Fruit fly (Drosophila melanogaster) whole organism, embryonic: ENCODE measurements around the gene Tsp29Fb.
A peak's percentile ranks its signal among the peaks of the same experiment; 100 is the strongest.

Source experiments
- CG12391 ChIP-seq: fragments of 200-800 bp; sonication (Bioruptor generic); optimal IDR thresholded peaks from 3 replicates; lab custom pipeline; 2018; ENCODE audit warnings: missing biosample characterization, mild to moderate bottlenecking, missing genetic modification characterization, moderate library complexity
- CG12659 ChIP-seq: fragments of 200-800 bp; sonication (Bioruptor generic); optimal IDR thresholded peaks from 3 replicates; lab custom pipeline; 2017; ENCODE audit warnings: mild to moderate bottlenecking, missing biosample characterization, missing genetic modification reagents, missing genetic modification characterization
- CG13775 ChIP-seq: fragments of 200-800 bp; sonication (Bioruptor generic); optimal IDR thresholded peaks from 3 replicates; lab custom pipeline; 2017; ENCODE audit warnings: missing biosample characterization, mild to moderate bottlenecking, missing genetic modification characterization
- CG15601 ChIP-seq: fragments of 200-800 bp; sonication (Bioruptor generic); optimal IDR thresholded peaks from 3 replicates; lab custom pipeline; 2019; ENCODE audit warnings: missing biosample characterization, mild to moderate bottlenecking, missing genetic modification characterization, moderate library complexity
- CG17328 ChIP-seq: fragments of 200-800 bp; sonication (Bioruptor generic); IDR thresholded peaks from 2 replicates; pipeline ENCODE4 v1.3.6; 2022; ENCODE audit warnings: missing biosample characterization, missing genetic modification characterization
- CG17361 ChIP-seq: fragments of 200-800 bp; sonication (Bioruptor generic); IDR thresholded peaks from 3 replicates; pipeline ENCODE4 v1.3.6; 2022; ENCODE audit warnings: missing biosample characterization, missing genetic modification characterization
- CG18599 ChIP-seq: fragments of 200-800 bp; sonication (Bioruptor generic); optimal IDR thresholded peaks from 3 replicates; lab custom pipeline; 2017; ENCODE audit warnings: missing biosample characterization, missing genetic modification characterization, mild to moderate bottlenecking, moderate library complexity, missing genetic modification reagents
- CG2199 ChIP-seq: fragments of 200-800 bp; sonication (Bioruptor generic); IDR thresholded peaks from 3 replicates; pipeline ENCODE4 v1.3.6; 2022; ENCODE audit warnings: missing biosample characterization, missing genetic modification characterization
- CG7556 ChIP-seq: fragments of 200-800 bp; sonication (Bioruptor generic); optimal IDR thresholded peaks from 2 replicates; lab custom pipeline; 2017; ENCODE audit warnings: missing biosample characterization, mild to moderate bottlenecking, missing genetic modification characterization
- CG7963 ChIP-seq: fragments of 200-800 bp; sonication (Bioruptor generic); IDR thresholded peaks from 3 replicates; pipeline ENCODE4 v1.3.6; 2022; ENCODE audit warnings: missing biosample characterization, missing genetic modification characterization; ENCODE audit not compliant: partially characterized antibody
- CG8924 ChIP-seq: fragments of 200-800 bp; optimal IDR thresholded peaks from 3 replicates; lab custom pipeline; 2019; ENCODE audit warnings: missing biosample characterization, mild to moderate bottlenecking, missing genetic modification characterization, moderate library complexity
- CHES-1-like ChIP-seq: fragments of 200-800 bp; sonication (Bioruptor generic); optimal IDR thresholded peaks from 2 replicates; lab custom pipeline; 2016; ENCODE audit warnings: missing biosample characterization, missing genetic modification characterization
- CoRest ChIP-seq: fragments of 200-800 bp; sonication (Bioruptor generic); optimal IDR thresholded peaks from 3 replicates; lab custom pipeline; 2018; ENCODE audit warnings: missing biosample characterization, mild to moderate bottlenecking, missing genetic modification characterization, moderate library complexity
- Ets65A ChIP-seq: fragments of 200-800 bp; sonication (Bioruptor generic); peaks from one replicate; lab custom pipeline; 2016; ENCODE audit warnings: missing biosample characterization, missing genetic modification characterization
- HLH3B ChIP-seq: fragments of 200-800 bp; sonication (Bioruptor generic); IDR thresholded peaks from 2 replicates; pipeline ENCODE4 v1.3.6; 2022; ENCODE audit warnings: missing biosample characterization, missing genetic modification characterization
- HLH4C ChIP-seq: fragments of 200-800 bp; sonication (Bioruptor generic); IDR thresholded peaks from 3 replicates; pipeline ENCODE4 v1.3.6; 2022; ENCODE audit warnings: missing biosample characterization, missing genetic modification characterization; ENCODE audit not compliant: partially characterized antibody
- HLH54F ChIP-seq: fragments of 200-800 bp; sonication (Bioruptor generic); optimal IDR thresholded peaks from 3 replicates; lab custom pipeline; 2016; ENCODE audit warnings: missing biosample characterization, missing genetic modification characterization
- Hr78 ChIP-seq, 2 experiments: fragments of 200-800 bp in 1 of 2; fragments of >200 bp in 1 of 2; sonication (Bioruptor generic) in 1 of 2; optimal IDR thresholded peaks; 2 replicates each; lab custom pipeline; 2017 to 2019; ENCODE audit warnings: missing biosample characterization in 2 of 2, missing genetic modification characterization in 2 of 2, mild to moderate bottlenecking in 1 of 2, moderate library complexity in 1 of 2
- MTF-1 ChIP-seq: fragments of 200-800 bp; sonication (Bioruptor generic); optimal IDR thresholded peaks from 2 replicates; lab custom pipeline; 2018; ENCODE audit warnings: missing biosample characterization, mild to moderate bottlenecking, missing genetic modification characterization, borderline replicate concordance
- Med ChIP-seq: fragments of 200-800 bp; sonication (Bioruptor generic); peaks from one replicate; lab custom pipeline; 2016; ENCODE audit warnings: missing biosample characterization, missing genetic modification characterization, mild to moderate bottlenecking, inconsistent platforms, moderate library complexity
- NFAT ChIP-seq: fragments of 200-800 bp; sonication (Bioruptor generic); IDR thresholded peaks from 2 replicates; pipeline ENCODE4 v1.3.6; 2022; ENCODE audit warnings: missing biosample characterization, missing genetic modification characterization
- Neu2 ChIP-seq: fragments of 200-800 bp; sonication (Bioruptor generic); optimal IDR thresholded peaks from 3 replicates; lab custom pipeline; 2016; ENCODE audit warnings: missing biosample characterization, missing genetic modification characterization, borderline replicate concordance
- Taf1 ChIP-seq: fragments of 200-800 bp; sonication (Bioruptor generic); IDR thresholded peaks from 2 replicates; pipeline ENCODE4 v1.3.6; 2022; ENCODE audit warnings: missing biosample characterization, missing genetic modification characterization
- Tbp ChIP-seq: fragments of >200 bp; optimal IDR thresholded peaks from 2 replicates; lab custom pipeline; 2018; ENCODE audit warnings: missing biosample characterization, missing genetic modification characterization
- Trl ChIP-seq, 3 experiments: fragments of >200 bp in 2 of 3; fragments of 200-800 bp in 1 of 3; sonication (Bioruptor generic) in 1 of 3; optimal IDR thresholded peaks; 2 replicates in 1 of 3; 3 replicates in 2 of 3; lab custom pipeline; 2016 to 2017; ENCODE audit warnings: missing biosample characterization in 1 of 3, missing genetic modification characterization in 1 of 3
- ara ChIP-seq: fragments of 200-800 bp; sonication (Bioruptor generic); IDR thresholded peaks from 2 replicates; pipeline ENCODE4 v1.3.6; 2022; ENCODE audit warnings: missing biosample characterization, missing genetic modification characterization
- ase ChIP-seq: fragments of 200-800 bp; sonication (Bioruptor generic); IDR thresholded peaks from 3 replicates; pipeline ENCODE4 v1.3.6; 2022; ENCODE audit warnings: missing biosample characterization, missing genetic modification characterization
- dysf ChIP-seq: fragments of 200-800 bp; sonication (Bioruptor generic); IDR thresholded peaks from 3 replicates; pipeline ENCODE4 v1.3.6; 2022; ENCODE audit warnings: missing biosample characterization, missing genetic modification characterization
- esg ChIP-seq: fragments of 200-800 bp; sonication (Bioruptor generic); conservative IDR thresholded peaks from 2 replicates; pipeline ENCODE4 v1.3.6; 2022; ENCODE audit warnings: missing biosample characterization, missing genetic modification characterization
- ewg ChIP-seq: fragments of 200-800 bp; sonication (Bioruptor generic); optimal IDR thresholded peaks from 3 replicates; lab custom pipeline; 2017; ENCODE audit warnings: mild to moderate bottlenecking, missing biosample characterization, missing genetic modification reagents, missing genetic modification characterization
- fd3F ChIP-seq: fragments of 200-800 bp; sonication (Bioruptor generic); optimal IDR thresholded peaks from 2 replicates; lab custom pipeline; 2018; ENCODE audit warnings: missing biosample characterization, mild to moderate bottlenecking, missing genetic modification characterization, moderate library complexity
- ftz-f1 ChIP-seq: fragments of 200-800 bp; sonication (Bioruptor generic); optimal IDR thresholded peaks from 2 replicates; lab custom pipeline; 2016; ENCODE audit warnings: missing biosample characterization, missing genetic modification characterization
- hb ChIP-seq: fragments of 200-800 bp; sonication (Bioruptor generic); IDR thresholded peaks from 3 replicates; pipeline ENCODE4 v1.3.6; 2022; ENCODE audit warnings: missing biosample characterization, missing genetic modification characterization; ENCODE audit not compliant: partially characterized antibody
- jing ChIP-seq: fragments of 200-800 bp; sonication (Bioruptor generic); optimal IDR thresholded peaks from 2 replicates; lab custom pipeline; 2018; ENCODE audit warnings: missing biosample characterization, mild to moderate bottlenecking, missing genetic modification characterization
- jumu ChIP-seq: fragments of 200-800 bp; sonication (Bioruptor generic); optimal IDR thresholded peaks from 3 replicates; lab custom pipeline; 2016; ENCODE audit warnings: missing biosample characterization, missing genetic modification characterization
- mirr ChIP-seq: fragments of 200-800 bp; sonication (Bioruptor generic); optimal IDR thresholded peaks from 3 replicates; lab custom pipeline; 2018; ENCODE audit warnings: missing biosample characterization, mild to moderate bottlenecking, missing genetic modification characterization
- nmo ChIP-seq: fragments of 200-800 bp; sonication (Bioruptor generic); optimal IDR thresholded peaks from 2 replicates; lab custom pipeline; 2018; ENCODE audit warnings: missing biosample characterization, mild to moderate bottlenecking, missing genetic modification characterization, moderate library complexity
- pho ChIP-seq: fragments of 200-800 bp; sonication (Bioruptor generic); optimal IDR thresholded peaks from 2 replicates; lab custom pipeline; 2016; ENCODE audit warnings: missing biosample characterization, missing genetic modification characterization
- ranshi ChIP-seq: fragments of 200-800 bp; sonication (Bioruptor generic); IDR thresholded peaks from 2 replicates; pipeline ENCODE4 v1.3.6; 2022; ENCODE audit warnings: missing biosample characterization, missing genetic modification characterization
- row ChIP-seq: fragments of 200-800 bp; sonication (Bioruptor generic); IDR thresholded peaks from 3 replicates; pipeline ENCODE4 v1.3.6; 2022; ENCODE audit warnings: missing biosample characterization, missing genetic modification characterization
- run ChIP-seq: fragments of 200-800 bp; sonication (Bioruptor generic); optimal IDR thresholded peaks from 3 replicates; lab custom pipeline; 2018; ENCODE audit warnings: missing biosample characterization, mild to moderate bottlenecking, missing genetic modification characterization
- seq ChIP-seq: fragments of 200-800 bp; sonication (Bioruptor generic); IDR thresholded peaks from 2 replicates; pipeline ENCODE4 v1.3.6; 2022; ENCODE audit warnings: missing biosample characterization, missing genetic modification characterization
- sim ChIP-seq: fragments of 200-800 bp; sonication (Bioruptor generic); IDR thresholded peaks from 2 replicates; pipeline ENCODE4 v1.3.6; 2022; ENCODE audit warnings: missing biosample characterization, missing genetic modification characterization
- sug ChIP-seq: fragments of 200-800 bp; optimal IDR thresholded peaks from 2 replicates; lab custom pipeline; 2019; ENCODE audit warnings: missing biosample characterization, mild to moderate bottlenecking, missing genetic modification characterization, moderate library complexity
- tna ChIP-seq: fragments of 200-800 bp; sonication (Bioruptor generic); IDR thresholded peaks from 2 replicates; pipeline ENCODE4 v1.3.6; 2022; ENCODE audit warnings: missing biosample characterization, missing genetic modification characterization; ENCODE audit not compliant: partially characterized antibody
- trh ChIP-seq: fragments of 200-800 bp; sonication (Bioruptor generic); optimal IDR thresholded peaks from 2 replicates; lab custom pipeline; 2016; ENCODE audit warnings: missing biosample characterization, missing genetic modification characterization

Tsp29Fb gene

dm6 chr2L:8974506-8974905, 37.3 kb downstream of the Tsp29Fb start:
- TF ChIP-seq CG2199 (GFP tag; lab: Robert Waterston, UW) (peak; percentile 93), CG15601 (peak; percentile 5), HLH3B (GFP tag; lab: Robert Waterston, UW) (no peak), CoRest (no peak), sug (tag; lab: Kevin White, UChicago) (peak; percentile 2), trh (GFP tag; lab: Kevin White, UChicago) (no peak), ara (GFP tag; lab: Robert Waterston, UW) (no peak), hb (GFP tag; lab: Robert Waterston, UW) (no peak)

- TF ChIP-seq CG12659 (no peak), sim (GFP tag; lab: Robert Waterston, UW) (no peak), dysf (peak; percentile 5; the same call in 1 of the 3 replicates), Neu2 (GFP tag; lab: Kevin White, UChicago) (no peak), seq (GFP tag; lab: Robert Waterston, UW) (no peak), run (tag; lab: Kevin White, UChicago) (no peak), Taf1 (GFP tag; lab: Robert Waterston, UW) (no peak), Tbp (no peak), Ets65A (GFP tag; lab: Kevin White, UChicago) (peak; percentile 76), Hr78 (GFP tag; optimal IDR thresholded peaks at IDR 0.05; lab: Kevin White, UChicago) (peak in 1 of 2 experiments; percentile 8), HLH4C (no peak), tna (0 out of 2 replicates have a peak, but pooled peaks have one; percentile 19), CG12391 (tag; lab: Kevin White, UChicago) (no peak), ftz-f1 (GFP tag; lab: Kevin White, UChicago) (no peak), CG8924 (tag; lab: Kevin White, UChicago) (no peak), Med (peak; percentile 7), Trl (optimal IDR thresholded peaks at IDR 0.05; lab: Kevin White, UChicago) (no peak), Trl (GFP tag; optimal IDR thresholded peaks at IDR 0.05; lab: Kevin White, UChicago) (no peak), fd3F (GFP tag; lab: Kevin White, UChicago) (no peak)
Observed at dm6 chr2L:8975328-8975727, 38.1 kb downstream of the Tsp29Fb start, which contains the start of gene CG9541. TSS of gene CG9541 (minus strand) at chr2L:8975428.

dm6 chr2L:8980359-8980758, 43.2 kb downstream of the Tsp29Fb start, which contains the start of gene CG18662:
TSS of gene CG18662 (plus strand) at chr2L:8980659.
- TF ChIP-seq CG18599 (GFP tag; lab: Kevin White, UChicago) (no peak), MTF-1 (no peak), CG7963 (GFP tag; lab: Robert Waterston, UW) (no peak), ewg (no peak)

- TF ChIP-seq nmo (GFP tag; lab: Kevin White, UChicago) (peak; percentile 43), CG17328 (peak; percentile 52), mirr (GFP tag; lab: Kevin White, UChicago) (no peak), NFAT (GFP tag; lab: Robert Waterston, UW) (peak; percentile 28; the same call in 1 of the 2 replicates), jing (no peak), jumu (GFP tag; lab: Kevin White, UChicago) (no peak), ranshi (GFP tag; lab: Robert Waterston, UW) (0 out of 2 replicates have a peak, but pooled peaks have one; percentile 4), CHES-1-like (GFP tag; lab: Kevin White, UChicago) (peak; percentile 6), CG13775 (no peak), row (GFP tag; lab: Robert Waterston, UW) (peak; percentile 73), CG17361 (GFP tag; lab: Robert Waterston, UW) (peak; percentile 63; the same call in 2 of the 3 replicates), HLH54F (GFP tag; lab: Kevin White, UChicago) (peak; percentile 12), CG7556 (GFP tag; lab: Kevin White, UChicago) (peak; percentile 40), pho (peak; percentile 14), ase (peak; percentile 45; the same call in 1 of the 3 replicates), esg (GFP tag; lab: Robert Waterston, UW) (peak; percentile 47)
Observed at dm6 chr2L:8982584-8983302, 45.6 kb downstream of the Tsp29Fb start.
